Worm (Caenorhabditis elegans) whole organism, early embryonic: Measurements from ENCODE around the gene T11F8.1.

ENCODE experiments used
- B0310.2 ChIP-seq: sonication (generic microtip); optimal IDR thresholded peaks from 2 replicates; lab custom pipeline; 2016; ENCODE audit warnings: mild to moderate bottlenecking, missing genetic modification characterization, missing compliant biosample characterization
- ama-1 ChIP-seq: fragments of 150-350 bp; optimal IDR thresholded peaks from 2 replicates; lab custom pipeline; 2014
- ceh-13 ChIP-seq: fragments of 200-800 bp; sonication (Bioruptor generic); optimal IDR thresholded peaks from 2 replicates; lab custom pipeline; 2018; ENCODE audit warnings: mild to moderate bottlenecking, missing genetic modification characterization, missing compliant biosample characterization
- ceh-36 ChIP-seq: sonication (generic microtip); optimal IDR thresholded peaks from 2 replicates; lab custom pipeline; 2016; ENCODE audit warnings: missing genetic modification characterization, inconsistent platforms, missing compliant biosample characterization
- hmbx-1 ChIP-seq: sonication (generic microtip); optimal IDR thresholded peaks from 2 replicates; lab custom pipeline; 2016; ENCODE audit warnings: mild to moderate bottlenecking, missing genetic modification characterization, missing compliant biosample characterization
- scrt-1 ChIP-seq: fragments of 200-800 bp; sonication (Bioruptor generic); IDR thresholded peaks from 2 replicates; pipeline ENCODE4 v1.3.6; 2022; ENCODE audit warnings: missing genetic modification characterization, missing compliant biosample characterization
- tbx-11 ChIP-seq: fragments of 200-800 bp; sonication (Bioruptor generic); IDR thresholded peaks from 2 replicates; pipeline ENCODE4 v1.3.6; 2022; ENCODE audit warnings: missing genetic modification characterization, missing compliant biosample characterization
- tra-4 ChIP-seq: sonication (generic microtip); optimal IDR thresholded peaks from 2 replicates; lab custom pipeline; 2017; ENCODE audit warnings: missing genetic modification characterization, missing compliant biosample characterization

- TF ChIP-seq B0310.2 (tag; lab: Kevin White, UChicago) (no peak), tbx-11 (GFP tag; lab: Robert Waterston, UW) (no peak), ama-1 (lab: Kevin White, UChicago) (no peak), ceh-13 (GFP tag; lab: Kevin White, UChicago) (no peak), tra-4 (tag; lab: Kevin White, UChicago) (no peak), ceh-36 (tag; lab: Kevin White, UChicago) (no peak), scrt-1 (GFP tag; lab: Robert Waterston, UW) (no peak), hmbx-1 (tag; lab: Kevin White, UChicago) (no peak)
Observed at ce11 chrIV:5492196-5492595, 12.8 kb downstream of the T11F8.1 start.
